Worm (Caenorhabditis elegans) whole organism, midembryonic: ENCODE results near the gene kcc-3.

Experiments
- T22C8.4 ChIP-seq: fragments of 200-800 bp; sonication (Bioruptor generic); IDR thresholded peaks from 2 replicates; pipeline ENCODE4 v1.3.6; 2022; ENCODE audit warnings: missing genetic modification characterization, missing compliant biosample characterization
- cog-1 ChIP-seq: sonication (generic microtip); optimal IDR thresholded peaks from 2 replicates; lab custom pipeline; 2016; ENCODE audit warnings: missing genetic modification characterization, missing compliant biosample characterization
- flt-1 ChIP-seq: fragments of 200-800 bp; sonication (Bioruptor generic); IDR thresholded peaks from 2 replicates; pipeline ENCODE4 v1.3.6; 2022; ENCODE audit warnings: missing genetic modification characterization, missing compliant biosample characterization
- klf-2 ChIP-seq: fragments of 200-800 bp; sonication (Bioruptor generic); conservative IDR thresholded peaks from 2 replicates; pipeline ENCODE4 v1.3.6; 2022; ENCODE audit warnings: missing genetic modification reagents, missing genetic modification characterization, missing compliant biosample characterization
- med-1 ChIP-seq: sonication (generic microtip); optimal IDR thresholded peaks from 2 replicates; lab custom pipeline; 2017; ENCODE audit warnings: missing genetic modification characterization, mild to moderate bottlenecking, missing compliant biosample characterization, antibody characterized with exemption, missing genetic modification reagents; ENCODE audit not compliant: insufficient read depth
- ref-1 ChIP-seq: fragments of 200-800 bp; sonication (Bioruptor generic); conservative IDR thresholded peaks from 2 replicates; pipeline ENCODE4 v1.3.6; 2022; ENCODE audit warnings: missing genetic modification reagents, missing genetic modification characterization, missing compliant biosample characterization
- tab-1 ChIP-seq: fragments of 200-800 bp; sonication (Bioruptor generic); IDR thresholded peaks from 2 replicates; pipeline ENCODE4 v1.3.6; 2022; ENCODE audit warnings: missing genetic modification characterization, missing compliant biosample characterization
- ztf-23 ChIP-seq: fragments of 200-800 bp; sonication (Bioruptor generic); IDR thresholded peaks from 2 replicates; pipeline ENCODE4 v1.3.6; 2022; ENCODE audit warnings: missing genetic modification reagents, missing genetic modification characterization, missing compliant biosample characterization
- ztf-29 ChIP-seq: fragments of 200-800 bp; sonication (Bioruptor generic); IDR thresholded peaks from 2 replicates; pipeline ENCODE4 v1.3.6; 2022; ENCODE audit warnings: missing genetic modification reagents, missing genetic modification characterization, missing compliant biosample characterization

Gene kcc-3

DNA sequence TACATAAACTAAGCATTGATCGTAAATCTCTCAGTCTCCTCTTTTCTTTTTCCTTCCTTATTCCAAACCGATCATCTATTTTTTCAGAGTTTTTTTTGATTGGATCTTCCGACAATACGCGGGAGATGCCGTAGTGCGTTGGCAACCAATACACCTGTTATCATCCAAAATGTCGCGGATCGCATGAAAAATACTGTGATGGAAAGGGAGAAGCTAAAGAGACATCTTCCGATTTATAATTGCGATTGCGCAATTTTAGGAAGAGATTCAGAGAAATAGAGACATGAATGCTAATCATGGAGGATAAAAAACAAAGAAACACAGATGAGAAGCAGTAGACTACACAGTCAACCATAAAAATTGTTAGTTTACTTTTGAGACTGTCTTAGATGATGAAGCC, 27.6 kb downstream of the kcc-3 start:
- no peak for TF ChIP-seq T22C8.4 (GFP tag; lab: Robert Waterston, UW)
- no peak for TF ChIP-seq ztf-29 (GFP tag; lab: Robert Waterston, UW)
- TF ChIP-seq flt-1 = no peak
- no peak for TF ChIP-seq med-1 (GFP tag; lab: Kevin White, UChicago)
- TF ChIP-seq cog-1 = no peak
- no peak for TF ChIP-seq ref-1 (GFP tag; lab: Robert Waterston, UW)
- TF ChIP-seq klf-2 (GFP tag; lab: Robert Waterston, UW) = no peak
- no peak for TF ChIP-seq ztf-23 (GFP tag; lab: Robert Waterston, UW)
- no peak for TF ChIP-seq tab-1 (GFP tag; lab: Robert Waterston, UW)

DNA sequence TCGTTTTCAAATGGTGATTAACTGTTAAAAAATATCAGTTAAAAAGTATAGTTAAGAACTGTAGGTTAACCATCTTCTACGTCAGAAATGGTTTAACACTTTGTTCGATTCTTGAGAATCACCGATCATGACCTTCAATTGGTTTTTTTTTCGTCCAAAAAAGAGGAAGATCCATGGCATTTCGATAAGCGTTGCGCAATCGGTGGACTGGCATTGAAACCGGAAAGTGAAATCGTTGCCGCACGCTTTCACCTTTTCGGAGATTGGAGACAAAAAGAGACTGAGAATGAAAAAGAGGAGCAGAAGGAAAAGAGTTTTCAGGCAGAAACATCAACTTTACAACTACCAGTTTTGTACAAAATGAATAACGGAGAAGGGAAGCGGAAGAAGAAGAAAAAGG, 28.8 kb downstream of the kcc-3 start:
- TF ChIP-seq med-1 (GFP tag; lab: Kevin White, UChicago) (no peak), ztf-29 (GFP tag; lab: Robert Waterston, UW) (no peak), T22C8.4 (GFP tag; lab: Robert Waterston, UW) (no peak), flt-1 (no peak), ztf-23 (GFP tag; lab: Robert Waterston, UW) (no peak), tab-1 (GFP tag; lab: Robert Waterston, UW) (no peak), cog-1 (no peak), klf-2 (GFP tag; lab: Robert Waterston, UW) (no peak), ref-1 (GFP tag; lab: Robert Waterston, UW) (no peak)

DNA sequence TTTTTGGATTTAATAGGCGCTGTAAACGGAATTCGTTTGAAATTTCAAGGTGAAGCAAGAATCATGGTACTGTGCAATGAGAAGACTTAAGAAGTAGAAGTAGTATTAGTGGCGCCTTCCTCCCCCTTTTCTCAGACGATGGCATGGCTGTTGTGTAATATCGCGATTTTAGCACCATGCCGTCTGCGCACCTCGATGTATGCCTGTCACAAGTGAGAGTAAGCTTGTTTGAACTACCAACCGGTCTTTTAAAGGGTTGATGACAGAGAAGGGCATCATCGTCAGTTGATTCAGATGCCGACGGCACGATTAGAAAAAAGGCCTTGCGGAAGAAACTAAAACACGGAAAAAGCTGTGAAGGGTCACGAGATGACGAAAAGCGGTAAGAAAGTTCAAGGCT, 30.1 kb downstream of the kcc-3 start:
- TF ChIP-seq med-1 (GFP tag; lab: Kevin White, UChicago) (no peak), ztf-23 (GFP tag; lab: Robert Waterston, UW) (no peak), T22C8.4 (GFP tag; lab: Robert Waterston, UW) (no peak), cog-1 (no peak), flt-1 (no peak), tab-1 (GFP tag; lab: Robert Waterston, UW) (no peak), ref-1 (GFP tag; lab: Robert Waterston, UW) (no peak), klf-2 (GFP tag; lab: Robert Waterston, UW) (no peak), ztf-29 (GFP tag; lab: Robert Waterston, UW) (no peak)

DNA sequence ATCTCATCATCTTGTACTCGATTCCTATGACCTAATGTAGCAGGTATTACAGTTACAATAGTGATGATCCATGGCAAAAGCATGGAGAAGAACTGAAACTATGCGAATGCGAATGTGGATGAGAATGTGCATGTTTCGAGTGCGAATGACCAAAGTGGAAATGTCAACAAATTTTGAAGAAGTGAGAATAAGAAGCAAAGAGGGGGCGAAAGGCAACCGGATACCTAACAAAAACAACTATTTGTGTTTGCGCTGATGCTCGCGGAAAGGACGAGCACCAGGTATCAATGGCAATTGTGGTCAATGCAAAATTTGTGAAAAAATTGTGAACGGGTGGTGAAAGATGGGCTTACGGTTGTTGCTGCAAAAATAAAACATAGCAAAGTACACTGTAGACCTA, 31.5 kb downstream of the kcc-3 start, which contains the start of gene nas-7:
Gene nas-7 (minus strand): TSS at position 101 of the 400 bp plus-strand sequence.
- no peak for TF ChIP-seq tab-1 (GFP tag; lab: Robert Waterston, UW)
- TF ChIP-seq cog-1 = no peak
- no peak for TF ChIP-seq ztf-29 (GFP tag; lab: Robert Waterston, UW)
- TF ChIP-seq ref-1 (GFP tag; lab: Robert Waterston, UW) = no peak
- no peak for TF ChIP-seq klf-2 (GFP tag; lab: Robert Waterston, UW)
- TF ChIP-seq ztf-23 (GFP tag; lab: Robert Waterston, UW) = no peak
- no peak for TF ChIP-seq flt-1

DNA sequence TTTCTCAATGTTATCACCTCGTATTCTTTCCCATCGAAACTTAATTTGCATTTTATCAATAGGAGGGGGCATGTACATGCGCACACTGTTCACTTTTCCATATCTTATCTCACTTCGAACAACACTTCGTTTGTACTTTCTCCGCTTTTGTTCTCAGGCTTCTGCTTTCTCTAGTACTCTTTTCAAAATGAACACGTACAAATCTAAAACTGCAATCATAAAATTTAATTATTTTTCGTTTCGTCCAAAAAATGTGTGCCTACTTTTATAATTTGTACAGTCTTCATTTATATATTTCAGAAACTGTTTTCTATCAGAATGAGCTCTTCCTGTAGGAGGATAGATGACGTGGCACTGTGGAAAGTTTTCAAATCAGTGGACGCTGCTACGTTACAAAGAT, 35.4 kb downstream of the kcc-3 start, which contains the start of gene C07D10.1:
Gene C07D10.1 (plus strand): TSS at position 301 of the 400 bp plus-strand sequence.
- TF ChIP-seq ref-1 (GFP tag; lab: Robert Waterston, UW) = no peak
- no peak for TF ChIP-seq ztf-29 (GFP tag; lab: Robert Waterston, UW)
- TF ChIP-seq med-1 (GFP tag; lab: Kevin White, UChicago) = no peak
- no peak for TF ChIP-seq cog-1
- TF ChIP-seq ztf-23 (GFP tag; lab: Robert Waterston, UW) = no peak
- no peak for TF ChIP-seq flt-1
- no peak for TF ChIP-seq klf-2 (GFP tag; lab: Robert Waterston, UW)
- TF ChIP-seq tab-1 (GFP tag; lab: Robert Waterston, UW) = no peak
- TF ChIP-seq T22C8.4 (GFP tag; lab: Robert Waterston, UW) = no peak

DNA sequence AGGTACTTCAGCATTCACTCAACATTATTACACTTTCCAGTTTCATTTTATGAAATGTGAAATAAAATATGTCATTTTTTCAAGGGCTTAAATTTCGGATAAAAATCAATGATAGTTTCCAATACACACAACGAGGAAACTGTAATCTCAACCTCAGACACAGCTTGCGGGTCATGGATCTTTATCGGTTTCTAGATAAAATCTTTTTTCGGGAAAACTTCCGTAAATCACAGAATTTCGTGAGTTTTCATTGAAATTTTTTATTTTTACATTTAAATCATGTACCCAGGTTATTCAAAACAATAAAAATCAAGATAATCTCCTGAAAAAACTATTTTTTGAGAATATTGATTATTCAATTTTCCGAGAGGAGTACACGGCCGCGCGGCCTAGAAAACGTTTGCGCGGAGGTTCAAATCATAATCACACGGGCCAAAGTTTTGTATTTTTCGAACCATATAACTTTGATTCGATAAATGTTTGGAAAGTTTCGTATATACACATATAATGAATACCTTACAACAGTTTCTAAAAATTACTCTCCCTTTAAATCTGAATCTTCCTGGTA, 36.7 kb downstream of the kcc-3 start:
- TF ChIP-seq cog-1 = no peak
- no peak for TF ChIP-seq ztf-23 (GFP tag; lab: Robert Waterston, UW)
- TF ChIP-seq ref-1 (GFP tag; lab: Robert Waterston, UW) = no peak
- no peak for TF ChIP-seq med-1 (GFP tag; lab: Kevin White, UChicago)
- TF ChIP-seq ztf-29 (GFP tag; lab: Robert Waterston, UW) = no peak
- no peak for TF ChIP-seq tab-1 (GFP tag; lab: Robert Waterston, UW)
- no peak for TF ChIP-seq T22C8.4 (GFP tag; lab: Robert Waterston, UW)
- TF ChIP-seq flt-1 = no peak
- TF ChIP-seq klf-2 (GFP tag; lab: Robert Waterston, UW) = no peak

DNA sequence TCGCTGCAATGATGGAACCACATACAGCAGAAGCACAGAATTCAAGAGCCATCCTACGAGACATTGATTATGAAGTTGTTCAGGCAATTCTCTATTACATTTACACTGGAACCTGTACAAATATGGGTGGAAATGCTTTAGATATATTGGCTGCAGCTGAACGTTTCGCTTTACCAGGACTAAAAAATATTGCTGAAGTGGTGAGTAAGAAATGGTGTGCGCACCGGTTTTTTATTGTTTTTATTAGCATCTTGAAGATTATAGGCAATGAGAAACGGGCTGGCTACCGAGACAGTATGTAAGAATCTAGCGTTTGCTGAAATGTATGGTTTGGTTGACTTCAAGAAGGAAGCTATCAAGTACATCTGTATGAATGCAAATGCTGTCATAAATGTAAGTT, 38.0 kb downstream of the kcc-3 start:
- TF ChIP-seq T22C8.4 (GFP tag; lab: Robert Waterston, UW) (no peak), med-1 (GFP tag; lab: Kevin White, UChicago) (no peak), ztf-29 (GFP tag; lab: Robert Waterston, UW) (no peak), flt-1 (no peak), klf-2 (GFP tag; lab: Robert Waterston, UW) (no peak), ref-1 (GFP tag; lab: Robert Waterston, UW) (no peak), ztf-23 (GFP tag; lab: Robert Waterston, UW) (no peak), cog-1 (no peak), tab-1 (GFP tag; lab: Robert Waterston, UW) (no peak)

DNA sequence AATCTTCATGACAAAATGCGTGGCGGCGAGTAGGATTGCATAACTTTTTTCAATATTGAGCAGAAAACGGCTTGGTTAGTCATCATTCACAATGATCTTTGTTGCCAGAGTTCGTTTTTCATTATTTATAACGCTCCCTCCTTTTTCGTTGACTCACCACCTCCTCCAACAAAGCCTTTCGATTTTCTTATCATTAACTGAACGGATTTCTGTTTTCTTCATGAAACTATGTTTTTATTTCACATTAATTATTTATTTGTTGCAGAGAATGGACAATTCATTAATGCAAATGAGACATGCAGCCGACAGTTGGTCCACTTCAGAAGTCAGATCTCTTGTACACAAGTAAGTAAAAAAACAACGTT, 39.4 kb downstream of the kcc-3 start, which contains the start of gene bath-44:
Gene bath-44 (plus strand): TSS at position 266 of the 365 bp plus-strand sequence.
- TF ChIP-seq tab-1 (GFP tag; lab: Robert Waterston, UW) = no peak
- TF ChIP-seq flt-1 = no peak
- TF ChIP-seq ztf-23 (GFP tag; lab: Robert Waterston, UW) = no peak

DNA sequence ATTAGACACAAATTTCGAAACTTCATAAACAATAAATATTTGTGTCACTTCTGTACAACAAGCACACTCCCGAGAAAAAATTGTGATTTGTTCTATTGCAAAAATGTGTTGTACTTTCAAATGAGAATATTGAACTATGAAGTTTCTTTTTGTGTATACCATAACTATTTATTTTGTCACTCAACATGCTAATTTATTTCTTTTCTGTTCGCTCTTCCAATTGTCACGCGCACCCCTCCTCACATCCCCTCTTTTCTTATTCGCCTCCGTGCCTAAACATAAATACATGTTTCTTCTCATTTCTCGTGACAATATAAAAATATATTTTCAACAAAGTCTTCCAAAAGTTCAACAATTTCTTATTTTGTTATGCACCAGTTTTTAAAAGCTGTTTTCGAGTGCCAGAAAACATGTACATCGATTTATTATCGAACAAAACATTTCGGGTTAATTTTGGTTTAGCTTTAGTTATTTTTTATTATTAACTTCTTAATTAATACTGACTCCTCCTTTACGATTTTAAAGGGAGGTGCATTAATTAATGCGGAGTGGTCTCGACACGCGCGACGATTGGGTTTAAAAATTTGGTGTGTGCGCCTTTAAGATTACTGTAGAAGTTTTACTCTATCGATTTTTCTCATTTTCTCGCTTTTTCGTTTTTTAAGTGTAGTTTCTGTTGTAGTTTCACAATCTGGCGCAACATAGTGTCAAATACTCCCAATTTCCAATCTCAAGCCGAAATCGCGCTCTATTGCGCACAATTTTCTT, 40.0 kb downstream of the kcc-3 start:
- no peak for TF ChIP-seq ztf-29 (GFP tag; lab: Robert Waterston, UW)
- TF ChIP-seq T22C8.4 (GFP tag; lab: Robert Waterston, UW) = no peak
- no peak for TF ChIP-seq ztf-23 (GFP tag; lab: Robert Waterston, UW)
- TF ChIP-seq flt-1 = no peak
- TF ChIP-seq tab-1 (GFP tag; lab: Robert Waterston, UW) = no peak
- TF ChIP-seq ref-1 (GFP tag; lab: Robert Waterston, UW) = no peak
- TF ChIP-seq klf-2 (GFP tag; lab: Robert Waterston, UW) = no peak
- no peak for TF ChIP-seq cog-1
- TF ChIP-seq med-1 (GFP tag; lab: Kevin White, UChicago) = no peak
